Fruit fly (Drosophila melanogaster) whole organism, embryonic: ENCODE results near the gene Tgt.

Experiments used
- Aef1 ChIP-seq: fragments of 200-800 bp; sonication (Bioruptor generic); IDR thresholded peaks from 3 replicates; pipeline ENCODE4 v1.3.6; 2022; ENCODE audit warnings: missing biosample characterization, missing genetic modification characterization
- Atf3 ChIP-seq: fragments of 200-800 bp; sonication (Bioruptor generic); optimal IDR thresholded peaks from 3 replicates; lab custom pipeline; 2016; ENCODE audit warnings: missing biosample characterization, missing genetic modification characterization
- B-H2 ChIP-seq: fragments of 200-800 bp; sonication (Bioruptor generic); optimal IDR thresholded peaks from 2 replicates; lab custom pipeline; 2018; ENCODE audit warnings: missing biosample characterization, mild to moderate bottlenecking, missing genetic modification characterization
- CG10462 ChIP-seq: fragments of 200-800 bp; sonication (Bioruptor generic); optimal IDR thresholded peaks from 2 replicates; lab custom pipeline; 2016; ENCODE audit warnings: missing biosample characterization, missing genetic modification characterization
- CG11456 ChIP-seq: fragments of 200-800 bp; sonication (Bioruptor generic); IDR thresholded peaks from 3 replicates; pipeline ENCODE4 v1.3.6; 2022; ENCODE audit warnings: missing biosample characterization, missing genetic modification characterization
- CG13775 ChIP-seq: fragments of 200-800 bp; sonication (Bioruptor generic); optimal IDR thresholded peaks from 3 replicates; lab custom pipeline; 2017; ENCODE audit warnings: missing biosample characterization, mild to moderate bottlenecking, missing genetic modification characterization
- CG15011 ChIP-seq: fragments of 200-800 bp; sonication (Bioruptor generic); optimal IDR thresholded peaks from 3 replicates; lab custom pipeline; 2018; ENCODE audit warnings: missing biosample characterization, mild to moderate bottlenecking, missing genetic modification characterization
- CG16813 ChIP-seq: fragments of 200-800 bp; sonication (Bioruptor generic); IDR thresholded peaks from 3 replicates; pipeline ENCODE4 v1.3.6; 2022; ENCODE audit warnings: missing biosample characterization, missing genetic modification characterization; ENCODE audit not compliant: partially characterized antibody
- CG17612 ChIP-seq: fragments of 200-800 bp; sonication (Bioruptor generic); IDR thresholded peaks from 2 replicates; pipeline ENCODE4 v1.3.6; 2022; ENCODE audit warnings: missing biosample characterization, missing genetic modification characterization
- CG2116 ChIP-seq: fragments of 200-800 bp; sonication (Bioruptor generic); optimal IDR thresholded peaks from 3 replicates; lab custom pipeline; 2018; ENCODE audit warnings: missing biosample characterization, mild to moderate bottlenecking, missing genetic modification characterization
- CG2120 ChIP-seq: fragments of 200-800 bp; sonication (Bioruptor generic); optimal IDR thresholded peaks from 3 replicates; lab custom pipeline; 2016; ENCODE audit warnings: missing biosample characterization, missing genetic modification characterization
- CG2129 ChIP-seq: fragments of 200-800 bp; sonication (Bioruptor generic); IDR thresholded peaks from 2 replicates; pipeline ENCODE4 v1.3.6; 2022; ENCODE audit warnings: missing biosample characterization, missing genetic modification characterization; ENCODE audit not compliant: partially characterized antibody
- CG30020 ChIP-seq: fragments of 200-800 bp; optimal IDR thresholded peaks from 2 replicates; lab custom pipeline; 2019; ENCODE audit warnings: missing biosample characterization, mild to moderate bottlenecking, missing genetic modification characterization, moderate library complexity
- CG4282 ChIP-seq: fragments of 200-800 bp; sonication (Bioruptor generic); optimal IDR thresholded peaks from 2 replicates; lab custom pipeline; 2016; ENCODE audit warnings: missing biosample characterization, missing genetic modification characterization
- CG4424 ChIP-seq: fragments of 200-800 bp; sonication (Bioruptor generic); optimal IDR thresholded peaks from 3 replicates; lab custom pipeline; 2016; ENCODE audit warnings: missing biosample characterization, missing genetic modification characterization
- CG4730 ChIP-seq: fragments of 200-800 bp; sonication (Bioruptor generic); IDR thresholded peaks from 2 replicates; pipeline ENCODE4 v1.3.6; 2022; ENCODE audit warnings: missing biosample characterization, missing genetic modification characterization
- CG7745 ChIP-seq: fragments of 200-800 bp; sonication (Bioruptor generic); optimal IDR thresholded peaks from 2 replicates; lab custom pipeline; 2018; ENCODE audit warnings: missing biosample characterization, mild to moderate bottlenecking, missing genetic modification characterization, moderate library complexity
- CG9215 ChIP-seq: fragments of 200-800 bp; sonication (Bioruptor generic); IDR thresholded peaks from 2 replicates; pipeline ENCODE4 v1.3.6; 2022; ENCODE audit warnings: missing biosample characterization, missing genetic modification characterization
- CG9932 ChIP-seq: fragments of 200-800 bp; sonication (Bioruptor generic); IDR thresholded peaks from 2 replicates; pipeline ENCODE4 v1.3.6; 2022; ENCODE audit warnings: missing biosample characterization, missing genetic modification characterization
- Camta ChIP-seq: fragments of 200-800 bp; sonication (Bioruptor generic); optimal IDR thresholded peaks from 2 replicates; lab custom pipeline; 2016; ENCODE audit warnings: missing biosample characterization, missing genetic modification characterization
- D19B ChIP-seq: fragments of 200-800 bp; sonication (Bioruptor generic); optimal IDR thresholded peaks from 2 replicates; lab custom pipeline; 2017; ENCODE audit warnings: missing biosample characterization, mild to moderate bottlenecking, missing genetic modification characterization
- Dfd ChIP-seq, 2 experiments: fragments of >200 bp; optimal IDR thresholded peaks; 2 replicates each; lab custom pipeline; 2017; ENCODE audit warnings: missing biosample characterization in 2 of 2, missing genetic modification characterization in 2 of 2
- Dip3 ChIP-seq: fragments of 200-800 bp; sonication (Bioruptor generic); optimal IDR thresholded peaks from 3 replicates; lab custom pipeline; 2016; ENCODE audit warnings: missing biosample characterization, missing genetic modification characterization
- ERR ChIP-seq: fragments of 200-800 bp; sonication (Bioruptor generic); optimal IDR thresholded peaks from 2 replicates; lab custom pipeline; 2016; ENCODE audit warnings: missing biosample characterization, missing genetic modification characterization
- Hand ChIP-seq: fragments of 200-800 bp; sonication (Bioruptor generic); optimal IDR thresholded peaks from 2 replicates; lab custom pipeline; 2017; ENCODE audit warnings: mild to moderate bottlenecking, missing biosample characterization, missing genetic modification reagents, missing genetic modification characterization
- Hr39 ChIP-seq: fragments of >200 bp; optimal IDR thresholded peaks from 2 replicates; lab custom pipeline; 2017
- Hsf ChIP-seq: fragments of 200-800 bp; sonication (Bioruptor generic); optimal IDR thresholded peaks from 3 replicates; lab custom pipeline; 2016; ENCODE audit warnings: missing biosample characterization, missing genetic modification characterization
- Six4 ChIP-seq: fragments of 200-800 bp; sonication (Bioruptor generic); optimal IDR thresholded peaks from 2 replicates; lab custom pipeline; 2016; ENCODE audit warnings: missing biosample characterization, missing genetic modification characterization
- abd-A ChIP-seq: fragments of 200-800 bp; sonication (Bioruptor generic); optimal IDR thresholded peaks from 3 replicates; lab custom pipeline; 2019; ENCODE audit warnings: missing biosample characterization, mild to moderate bottlenecking, missing genetic modification characterization, moderate library complexity
- ap ChIP-seq: fragments of 200-800 bp; sonication (Bioruptor generic); IDR thresholded peaks from 2 replicates; pipeline ENCODE4 v1.3.6; 2022; ENCODE audit warnings: missing biosample characterization, missing genetic modification characterization
- btn ChIP-seq: fragments of 200-800 bp; sonication (Bioruptor generic); optimal IDR thresholded peaks from 2 replicates; lab custom pipeline; 2016; ENCODE audit warnings: missing biosample characterization, missing genetic modification characterization
- chif ChIP-seq, 2 experiments: fragments of 200-800 bp; sonication (Bioruptor generic); optimal IDR thresholded peaks; 3 replicates each; lab custom pipeline; 2016; ENCODE audit warnings: missing biosample characterization in 2 of 2, missing genetic modification characterization in 2 of 2
- ci ChIP-seq: fragments of 200-800 bp; sonication (Bioruptor generic); IDR thresholded peaks from 3 replicates; pipeline ENCODE4 v1.3.6; 2022; ENCODE audit warnings: missing biosample characterization, missing genetic modification characterization
- crc ChIP-seq: fragments of 200-800 bp; sonication (Bioruptor generic); optimal IDR thresholded peaks from 2 replicates; lab custom pipeline; 2016; ENCODE audit warnings: missing biosample characterization, missing genetic modification characterization
- dmrt11E ChIP-seq: fragments of 200-800 bp; sonication (Bioruptor generic); optimal IDR thresholded peaks from 3 replicates; lab custom pipeline; 2018; ENCODE audit warnings: missing biosample characterization, mild to moderate bottlenecking, missing genetic modification characterization, moderate library complexity
- fd3F ChIP-seq: fragments of 200-800 bp; sonication (Bioruptor generic); optimal IDR thresholded peaks from 2 replicates; lab custom pipeline; 2018; ENCODE audit warnings: missing biosample characterization, mild to moderate bottlenecking, missing genetic modification characterization, moderate library complexity
- gcm2 ChIP-seq: fragments of 200-800 bp; sonication (Bioruptor generic); optimal IDR thresholded peaks from 2 replicates; lab custom pipeline; 2016; ENCODE audit warnings: missing biosample characterization, missing genetic modification characterization
- grn ChIP-seq: fragments of 200-800 bp; sonication (Bioruptor generic); optimal IDR thresholded peaks from 3 replicates; lab custom pipeline; 2017; ENCODE audit warnings: missing biosample characterization, missing genetic modification characterization
- hth ChIP-seq: fragments of >200 bp; optimal IDR thresholded peaks from 2 replicates; lab custom pipeline; 2017; ENCODE audit warnings: inconsistent platforms
- ind ChIP-seq: fragments of 200-800 bp; sonication (Bioruptor generic); optimal IDR thresholded peaks from 3 replicates; lab custom pipeline; 2016; ENCODE audit warnings: missing biosample characterization, missing genetic modification characterization
- jigr1 ChIP-seq: fragments of 200-800 bp; sonication (Bioruptor generic); IDR thresholded peaks from 3 replicates; pipeline ENCODE4 v1.3.6; 2022; ENCODE audit warnings: missing biosample characterization, missing genetic modification characterization
- kay ChIP-seq: fragments of 200-800 bp; sonication (Bioruptor generic); optimal IDR thresholded peaks from 2 replicates; lab custom pipeline; 2016; ENCODE audit warnings: missing biosample characterization, missing genetic modification characterization
- lab ChIP-seq: fragments of 200-800 bp; sonication (Bioruptor generic); optimal IDR thresholded peaks from 3 replicates; lab custom pipeline; 2017; ENCODE audit warnings: missing biosample characterization, missing genetic modification characterization, mild to moderate bottlenecking, moderate library complexity, missing genetic modification reagents
- mirr ChIP-seq: fragments of 200-800 bp; sonication (Bioruptor generic); optimal IDR thresholded peaks from 3 replicates; lab custom pipeline; 2018; ENCODE audit warnings: missing biosample characterization, mild to moderate bottlenecking, missing genetic modification characterization
- nau ChIP-seq: fragments of 200-800 bp; sonication (Bioruptor generic); optimal IDR thresholded peaks from 3 replicates; lab custom pipeline; 2017; ENCODE audit warnings: missing biosample characterization, mild to moderate bottlenecking, missing genetic modification characterization, missing genetic modification reagents
- p53 ChIP-seq: fragments of 200-800 bp; sonication (Bioruptor generic); optimal IDR thresholded peaks from 2 replicates; lab custom pipeline; 2016; ENCODE audit warnings: missing biosample characterization, missing genetic modification characterization
- pho ChIP-seq: fragments of 200-800 bp; sonication (Bioruptor generic); optimal IDR thresholded peaks from 2 replicates; lab custom pipeline; 2016; ENCODE audit warnings: missing biosample characterization, missing genetic modification characterization
- pum ChIP-seq: fragments of 200-800 bp; sonication (Bioruptor generic); optimal IDR thresholded peaks from 2 replicates; lab custom pipeline; 2016; ENCODE audit warnings: missing biosample characterization, missing genetic modification characterization
- ro ChIP-seq: fragments of 200-800 bp; sonication (Bioruptor generic); IDR thresholded peaks from 2 replicates; pipeline ENCODE4 v1.3.6; 2022; ENCODE audit warnings: missing biosample characterization, missing genetic modification characterization
- scrt ChIP-seq: fragments of 200-800 bp; sonication (Bioruptor generic); optimal IDR thresholded peaks from 2 replicates; lab custom pipeline; 2018; ENCODE audit warnings: missing biosample characterization, mild to moderate bottlenecking, missing genetic modification characterization, moderate library complexity
- stc ChIP-seq: fragments of 200-800 bp; sonication (Bioruptor generic); IDR thresholded peaks from 2 replicates; pipeline ENCODE4 v1.3.6; 2022; ENCODE audit warnings: missing biosample characterization, missing genetic modification characterization
- tap ChIP-seq: fragments of 200-800 bp; optimal IDR thresholded peaks from 3 replicates; lab custom pipeline; 2019; ENCODE audit warnings: missing biosample characterization, mild to moderate bottlenecking, missing genetic modification characterization, moderate library complexity
- usp ChIP-seq: fragments of >200 bp; optimal IDR thresholded peaks from 2 replicates; lab custom pipeline; 2017; ENCODE audit warnings: missing biosample characterization, missing genetic modification characterization
- zfh2 ChIP-seq: fragments of 200-800 bp; sonication (Bioruptor generic); optimal IDR thresholded peaks from 2 replicates; lab custom pipeline; 2016; ENCODE audit warnings: missing biosample characterization, missing genetic modification characterization

The Tgt gene

dm6 chr2L:1207432-1207831, 23.6 kb downstream of the Tgt start (continued):
- TF ChIP-seq CG13775 (GFP tag; lab: Kevin White, UChicago) (no peak), ci (GFP tag; lab: Robert Waterston, UW) (peak; percentile 81), stc (peak; percentile 66), CG15011 (no peak), CG11456 (GFP tag; lab: Robert Waterston, UW) (peak; percentile 63; the same call in 2 of the 3 replicates), pum (no peak), Atf3 (GFP tag; lab: Kevin White, UChicago) (no peak), Dfd (GFP tag; optimal IDR thresholded peaks at IDR 0.05; lab: Kevin White, UChicago) (no peak), CG16813 (GFP tag; lab: Robert Waterston, UW) (no peak), mirr (GFP tag; lab: Kevin White, UChicago) (no peak), jigr1 (GFP tag; lab: Robert Waterston, UW) (no peak), Hsf (GFP tag; lab: Kevin White, UChicago) (peak; percentile 34), hth (lab: Kevin White, UChicago) (no peak), Hr39 (lab: Kevin White, UChicago) (no peak), ro (GFP tag; lab: Robert Waterston, UW) (no peak), usp (GFP tag; lab: Kevin White, UChicago) (no peak), CG7745 (tag; lab: Kevin White, UChicago) (no peak), Aef1 (GFP tag; lab: Robert Waterston, UW) (peak; percentile 64), gcm2 (GFP tag; lab: Kevin White, UChicago) (no peak), ind (GFP tag; lab: Kevin White, UChicago) (peak; percentile 42), ap (peak; percentile 32), btn (GFP tag; lab: Kevin White, UChicago) (no peak), Camta (GFP tag; lab: Kevin White, UChicago) (no peak), p53 (GFP tag; lab: Kevin White, UChicago) (no peak), CG9215 (GFP tag; lab: Robert Waterston, UW) (peak; percentile 55), CG4730 (no peak; the same call in 1 of the 2 replicates), Dip3 (GFP tag; lab: Kevin White, UChicago) (peak; percentile 24), Hand (GFP tag; lab: Kevin White, UChicago) (peak; percentile 81), B-H2 (GFP tag; lab: Kevin White, UChicago) (no peak), tap (tag; lab: Kevin White, UChicago) (peak; percentile 28), CG17612 (GFP tag; lab: Robert Waterston, UW) (0 out of 2 replicates have a peak, but pooled peaks have one; percentile 44), scrt (GFP tag; lab: Kevin White, UChicago) (peak; percentile 1), CG4424 (GFP tag; lab: Kevin White, UChicago) (no peak), CG4282 (no peak), CG9932 (peak; percentile 72), abd-A (no peak), dmrt11E (tag; lab: Kevin White, UChicago) (no peak), crc (GFP tag; lab: Kevin White, UChicago) (no peak), ERR (GFP tag; lab: Kevin White, UChicago) (no peak), D19B (GFP tag; lab: Kevin White, UChicago) (no peak), CG2116 (GFP tag; lab: Kevin White, UChicago) (no peak), CG2129 (GFP tag; lab: Robert Waterston, UW) (no peak), chif (GFP tag; optimal IDR thresholded peaks at IDR 0.05; lab: Kevin White, UChicago) (peak in 1 of 2 experiments; percentile 26)

DNA sequence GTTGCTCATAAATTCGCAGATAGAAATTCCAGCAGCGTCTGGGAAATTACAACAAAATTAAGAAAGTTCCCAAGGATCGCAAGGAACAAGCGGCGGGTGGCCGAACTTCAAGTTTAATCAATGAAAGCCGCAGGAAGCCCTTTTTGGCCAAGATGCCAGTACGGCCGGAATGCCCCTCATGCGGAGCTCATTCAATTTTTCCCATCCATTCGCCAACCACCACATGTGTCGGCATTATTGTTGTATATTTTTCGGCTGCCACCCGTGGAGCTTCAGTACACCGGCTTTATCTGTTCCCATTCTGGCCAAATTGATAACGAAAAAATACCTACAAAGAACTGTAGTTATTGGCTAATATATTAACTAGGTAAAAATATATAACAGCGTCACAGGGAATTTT, 27.7 kb downstream of the Tgt start:
- TF ChIP-seq lab (GFP tag; lab: Kevin White, UChicago) (no peak), zfh2 (GFP tag; lab: Kevin White, UChicago) (no peak), CG30020 (tag; lab: Kevin White, UChicago) (no peak), CG2120 (peak; percentile 29), p53 (GFP tag; lab: Kevin White, UChicago) (no peak), grn (GFP tag; lab: Kevin White, UChicago) (no peak), hth (lab: Kevin White, UChicago) (no peak), kay (GFP tag; lab: Kevin White, UChicago) (no peak), fd3F (GFP tag; lab: Kevin White, UChicago) (no peak), Six4 (no peak), abd-A (no peak), CG10462 (GFP tag; lab: Kevin White, UChicago) (no peak), nau (GFP tag; lab: Kevin White, UChicago) (no peak), pho (no peak)
